Fruit fly (Drosophila melanogaster): ENCODE data around the gene ATPsyndelta.
A peak's percentile ranks its signal among the peaks of the same experiment; 100 is the strongest.

Gene ATPsyndelta

dm6 chrX:10184355-10185058, 28.3 kb upstream of the ATPsyndelta start (continued):
- peak; percentile 72 for TF ChIP-seq Meics (GFP tag; optimal IDR thresholded peaks at IDR 0.05)
- peak; percentile 42; the same call in 1 of the 2 replicates for TF ChIP-seq gsb (GFP tag; IDR thresholded peaks at IDR 0.05)
- TF ChIP-seq Tbp (GFP tag; optimal IDR thresholded peaks at IDR 0.05), result no peak
- TF ChIP-seq CG10462 (GFP tag; optimal IDR thresholded peaks at IDR 0.05), result no peak
- peak; percentile 54 for TF ChIP-seq CG13894 (tag; optimal IDR thresholded peaks at IDR 0.05)
- peak; percentile 39; the same call in 1 of the 3 replicates for TF ChIP-seq B-H1 (GFP tag; IDR thresholded peaks at IDR 0.05)
- TF ChIP-seq BEAF-32 (GFP tag; optimal IDR thresholded peaks at IDR 0.05), result no peak
- no peak for TF ChIP-seq wor (GFP tag; IDR thresholded peaks at IDR 0.05)
- TF ChIP-seq CG18476 (GFP tag; optimal IDR thresholded peaks at IDR 0.05), result no peak
- TF ChIP-seq Scr (GFP tag; IDR thresholded peaks at IDR 0.05; ENCODE audit: partially characterized antibody), result no peak
- peak; percentile 38 for TF ChIP-seq CG2712 (tag; optimal IDR thresholded peaks at IDR 0.05)
- peak; percentile 40; the same call in 1 of the 2 replicates for TF ChIP-seq ssp (GFP tag; IDR thresholded peaks at IDR 0.05)
- TF ChIP-seq Fer1 (GFP tag; optimal IDR thresholded peaks at IDR 0.05), result peak; percentile 86
- TF ChIP-seq Sox100B (GFP tag; optimal IDR thresholded peaks at IDR 0.05), result no peak
- TF ChIP-seq Max (GFP tag; optimal IDR thresholded peaks at IDR 0.05), result no peak
- TF ChIP-seq CG1602 (GFP tag; optimal IDR thresholded peaks at IDR 0.05), result no peak
- peak; percentile 78 for TF ChIP-seq slbo (GFP tag; IDR thresholded peaks at IDR 0.05)
- no peak for TF ChIP-seq HLH4C (GFP tag; IDR thresholded peaks at IDR 0.05; ENCODE audit: partially characterized antibody)
- TF ChIP-seq sob (GFP tag; IDR thresholded peaks at IDR 0.05), result peak; percentile 65
- TF ChIP-seq CG15073 (GFP tag; optimal IDR thresholded peaks at IDR 0.05), result no peak
- peak; percentile 14 for TF ChIP-seq Sox102F (GFP tag; optimal IDR thresholded peaks at IDR 0.05)
- no peak for TF ChIP-seq unc-4 (GFP tag; IDR thresholded peaks at IDR 0.05; ENCODE audit: partially characterized antibody)
- TF ChIP-seq Awh (GFP tag; IDR thresholded peaks at IDR 0.05), result 0 out of 2 replicates have a peak, but pooled peaks have one; percentile 30
- no peak for TF ChIP-seq CHES-1-like (GFP tag; optimal IDR thresholded peaks at IDR 0.05)
- TF ChIP-seq Spps (tag; optimal IDR thresholded peaks at IDR 0.05), result no peak
- peak; percentile 51 for TF ChIP-seq scrt (GFP tag; optimal IDR thresholded peaks at IDR 0.05)
- TF ChIP-seq CG4424 (GFP tag; optimal IDR thresholded peaks at IDR 0.05), result no peak
- TF ChIP-seq CG43689 (GFP tag; IDR thresholded peaks at IDR 0.05), result 0 out of 2 replicates have a peak, but pooled peaks have one; percentile 30
- TF ChIP-seq hth (optimal IDR thresholded peaks at IDR 0.05), result no peak
- TF ChIP-seq dysf (GFP tag; IDR thresholded peaks at IDR 0.05), result peak; percentile 83
- no peak for TF ChIP-seq ham (GFP tag; IDR thresholded peaks at IDR 0.05)
- TF ChIP-seq Hmr (GFP tag; optimal IDR thresholded peaks at IDR 0.05), result peak; percentile 82
- TF ChIP-seq pita (GFP tag; optimal IDR thresholded peaks at IDR 0.05), result no peak
- peak; percentile 28; the same call in 1 of the 2 replicates for TF ChIP-seq danr (GFP tag; IDR thresholded peaks at IDR 0.05)
- TF ChIP-seq CG18262 (tag; optimal IDR thresholded peaks at IDR 0.05), result peak; percentile 1
- TF ChIP-seq Aef1 (GFP tag; IDR thresholded peaks at IDR 0.05), result peak; percentile 56
- no peak for TF ChIP-seq sr (GFP tag; IDR thresholded peaks at IDR 0.05)
- TF ChIP-seq mirr (GFP tag; optimal IDR thresholded peaks at IDR 0.05), result no peak
- TF ChIP-seq CG16863 (GFP tag; optimal IDR thresholded peaks at IDR 0.05), result no peak
- TF ChIP-seq CG12391 (tag; optimal IDR thresholded peaks at IDR 0.05), result peak; percentile 12
- no peak for TF ChIP-seq ato (GFP tag; IDR thresholded peaks at IDR 0.05; ENCODE audit: partially characterized antibody)
- TF ChIP-seq CG31441 (GFP tag; IDR thresholded peaks at IDR 0.05), result 0 out of 2 replicates have a peak, but pooled peaks have one; percentile 29
- no peak for TF ChIP-seq CG10267 (tag; optimal IDR thresholded peaks at IDR 0.05)
- TF ChIP-seq E2f1 (GFP tag; IDR thresholded peaks at IDR 0.05), result peak; percentile 60
- TF ChIP-seq CTCF (GFP tag; optimal IDR thresholded peaks at IDR 0.05), result no peak
- peak; percentile 16 for TF ChIP-seq CG15011 (GFP tag; optimal IDR thresholded peaks at IDR 0.05)
- no peak for TF ChIP-seq dati (GFP tag; IDR thresholded peaks at IDR 0.05)
- TF ChIP-seq cato (GFP tag; optimal IDR thresholded peaks at IDR 0.05; ENCODE audit: borderline replicate concordance), result no peak
- peak; percentile 69; the same call in 1 of the 3 replicates for TF ChIP-seq CG11456 (GFP tag; IDR thresholded peaks at IDR 0.05)
- TF ChIP-seq Chrac-16 (GFP tag; optimal IDR thresholded peaks at IDR 0.05), result no peak

Data from whole organism, embryonic.